Fruit fly (Drosophila melanogaster) whole organism, embryonic: ENCODE measurements around the gene ATP7.

Experiments used
- Atf-2 ChIP-seq: fragments of 200-800 bp; sonication (Bioruptor generic); optimal IDR thresholded peaks from 2 replicates; lab custom pipeline; 2016; ENCODE audit warnings: missing biosample characterization, missing genetic modification characterization
- CG10654 ChIP-seq: fragments of 200-800 bp; sonication (Bioruptor generic); optimal IDR thresholded peaks from 2 replicates; lab custom pipeline; 2016; ENCODE audit warnings: missing biosample characterization, missing genetic modification characterization
- CG11504 ChIP-seq: fragments of 200-800 bp; sonication (Bioruptor generic); optimal IDR thresholded peaks from 3 replicates; lab custom pipeline; 2019; ENCODE audit warnings: missing biosample characterization, mild to moderate bottlenecking, missing genetic modification characterization, moderate library complexity
- CG11560 ChIP-seq: fragments of 200-800 bp; sonication (Bioruptor generic); IDR thresholded peaks from 3 replicates; pipeline ENCODE4 v1.3.6; 2022; ENCODE audit warnings: missing biosample characterization, missing genetic modification characterization
- CG12155 ChIP-seq: fragments of 200-800 bp; sonication (Bioruptor generic); optimal IDR thresholded peaks from 3 replicates; lab custom pipeline; 2016; ENCODE audit warnings: missing biosample characterization, missing genetic modification characterization
- CG18764 ChIP-seq: fragments of 200-800 bp; sonication (Bioruptor generic); optimal IDR thresholded peaks from 3 replicates; lab custom pipeline; 2016; ENCODE audit warnings: missing biosample characterization, missing genetic modification characterization
- CG2199 ChIP-seq: fragments of 200-800 bp; sonication (Bioruptor generic); IDR thresholded peaks from 3 replicates; pipeline ENCODE4 v1.3.6; 2022; ENCODE audit warnings: missing biosample characterization, missing genetic modification characterization
- CG31365 ChIP-seq: fragments of 200-800 bp; sonication (Bioruptor generic); optimal IDR thresholded peaks from 2 replicates; lab custom pipeline; 2018; ENCODE audit warnings: missing biosample characterization, mild to moderate bottlenecking, missing genetic modification characterization
- CG31441 ChIP-seq: fragments of 200-800 bp; sonication (Bioruptor generic); IDR thresholded peaks from 2 replicates; pipeline ENCODE4 v1.3.6; 2022; ENCODE audit warnings: missing biosample characterization, missing genetic modification characterization
- CG34422 ChIP-seq: fragments of 200-800 bp; sonication (Bioruptor generic); IDR thresholded peaks from 3 replicates; pipeline ENCODE4 v1.3.6; 2022; ENCODE audit warnings: missing biosample characterization, missing genetic modification characterization
- CG42726 ChIP-seq: fragments of 200-800 bp; sonication (Bioruptor generic); IDR thresholded peaks from 2 replicates; pipeline ENCODE4 v1.3.6; 2022; ENCODE audit warnings: missing biosample characterization, missing genetic modification characterization; ENCODE audit not compliant: partially characterized antibody
- CG4730 ChIP-seq: fragments of 200-800 bp; sonication (Bioruptor generic); IDR thresholded peaks from 2 replicates; pipeline ENCODE4 v1.3.6; 2022; ENCODE audit warnings: missing biosample characterization, missing genetic modification characterization
- CG6654 ChIP-seq: fragments of 200-800 bp; sonication (Bioruptor generic); optimal IDR thresholded peaks from 2 replicates; lab custom pipeline; 2017; ENCODE audit warnings: missing biosample characterization, mild to moderate bottlenecking, missing genetic modification characterization
- CG7271 ChIP-seq: fragments of 200-800 bp; sonication (Bioruptor generic); optimal IDR thresholded peaks from 2 replicates; lab custom pipeline; 2018; ENCODE audit warnings: missing biosample characterization, mild to moderate bottlenecking, missing genetic modification characterization, moderate library complexity
- CG7745 ChIP-seq: fragments of 200-800 bp; sonication (Bioruptor generic); optimal IDR thresholded peaks from 2 replicates; lab custom pipeline; 2018; ENCODE audit warnings: missing biosample characterization, mild to moderate bottlenecking, missing genetic modification characterization, moderate library complexity
- CG7839 ChIP-seq: fragments of 200-800 bp; sonication (Bioruptor generic); optimal IDR thresholded peaks from 3 replicates; lab custom pipeline; 2018; ENCODE audit warnings: missing biosample characterization, mild to moderate bottlenecking, missing genetic modification characterization, moderate library complexity
- CG9797 ChIP-seq: fragments of 200-800 bp; sonication (Bioruptor generic); optimal IDR thresholded peaks from 3 replicates; lab custom pipeline; 2018; ENCODE audit warnings: missing biosample characterization, mild to moderate bottlenecking, missing genetic modification characterization
- D ChIP-seq, 2 experiments: fragments of 200-800 bp in 1 of 2; fragments of >200 bp in 1 of 2; sonication (Bioruptor generic) in 1 of 2; optimal IDR thresholded peaks; 2 replicates in 1 of 2; 3 replicates in 1 of 2; lab custom pipeline; 2017; ENCODE audit warnings: mild to moderate bottlenecking in 1 of 2, missing biosample characterization in 1 of 2, missing genetic modification characterization in 1 of 2, missing genetic modification reagents in 1 of 2
- Dip2 ChIP-seq: fragments of 200-800 bp; sonication (Bioruptor generic); IDR thresholded peaks from 2 replicates; pipeline ENCODE4 v1.3.6; 2022; ENCODE audit warnings: missing biosample characterization, missing genetic modification characterization
- Fer2 ChIP-seq: fragments of 200-800 bp; sonication (Bioruptor generic); optimal IDR thresholded peaks from 2 replicates; lab custom pipeline; 2018; ENCODE audit warnings: missing biosample characterization, mild to moderate bottlenecking, missing genetic modification characterization, moderate library complexity
- Hsf ChIP-seq: fragments of 200-800 bp; sonication (Bioruptor generic); optimal IDR thresholded peaks from 3 replicates; lab custom pipeline; 2016; ENCODE audit warnings: missing biosample characterization, missing genetic modification characterization
- Med ChIP-seq: fragments of 200-800 bp; sonication (Bioruptor generic); peaks from one replicate; lab custom pipeline; 2016; ENCODE audit warnings: missing biosample characterization, missing genetic modification characterization, mild to moderate bottlenecking, inconsistent platforms, moderate library complexity
- NC2α ChIP-seq: fragments of 200-800 bp; sonication (Bioruptor generic); optimal IDR thresholded peaks from 2 replicates; lab custom pipeline; 2016; ENCODE audit warnings: missing biosample characterization, missing genetic modification characterization
- NC2β ChIP-seq: fragments of 200-800 bp; sonication (Bioruptor generic); optimal IDR thresholded peaks from 2 replicates; lab custom pipeline; 2016; ENCODE audit warnings: missing biosample characterization, missing genetic modification characterization
- Oli ChIP-seq: fragments of 200-800 bp; sonication (Bioruptor generic); optimal IDR thresholded peaks from 2 replicates; lab custom pipeline; 2018; ENCODE audit warnings: missing biosample characterization, mild to moderate bottlenecking, missing genetic modification characterization, moderate library complexity
- Sox100B ChIP-seq: fragments of 200-800 bp; sonication (Bioruptor generic); optimal IDR thresholded peaks from 3 replicates; lab custom pipeline; 2018; ENCODE audit warnings: missing biosample characterization, mild to moderate bottlenecking, missing genetic modification characterization
- ash1 ChIP-seq: fragments of 200-800 bp; sonication (Bioruptor generic); optimal IDR thresholded peaks from 2 replicates; lab custom pipeline; 2018; ENCODE audit warnings: missing biosample characterization, mild to moderate bottlenecking, missing genetic modification characterization
- dati ChIP-seq: fragments of 200-800 bp; sonication (Bioruptor generic); IDR thresholded peaks from 2 replicates; pipeline ENCODE4 v1.3.6; 2022; ENCODE audit warnings: missing biosample characterization, missing genetic modification characterization
- dmrt11E ChIP-seq: fragments of 200-800 bp; sonication (Bioruptor generic); optimal IDR thresholded peaks from 3 replicates; lab custom pipeline; 2018; ENCODE audit warnings: missing biosample characterization, mild to moderate bottlenecking, missing genetic modification characterization, moderate library complexity
- ems ChIP-seq: fragments of 200-800 bp; sonication (Bioruptor generic); optimal IDR thresholded peaks from 3 replicates; lab custom pipeline; 2016; ENCODE audit warnings: missing biosample characterization, missing genetic modification characterization
- eyg ChIP-seq: fragments of 200-800 bp; sonication (Bioruptor generic); optimal IDR thresholded peaks from 3 replicates; lab custom pipeline; 2016; ENCODE audit warnings: missing biosample characterization, missing genetic modification characterization
- fd96Cb ChIP-seq: fragments of 200-800 bp; sonication (Bioruptor generic); optimal IDR thresholded peaks from 2 replicates; lab custom pipeline; 2018; ENCODE audit warnings: missing biosample characterization, mild to moderate bottlenecking, missing genetic modification characterization, moderate library complexity
- ftz-f1 ChIP-seq: fragments of 200-800 bp; sonication (Bioruptor generic); optimal IDR thresholded peaks from 2 replicates; lab custom pipeline; 2016; ENCODE audit warnings: missing biosample characterization, missing genetic modification characterization
- gem ChIP-seq: fragments of 200-800 bp; sonication (Bioruptor generic); optimal IDR thresholded peaks from 2 replicates; lab custom pipeline; 2019; ENCODE audit warnings: missing biosample characterization, mild to moderate bottlenecking, missing genetic modification characterization, moderate library complexity
- her ChIP-seq: fragments of 200-800 bp; sonication (Bioruptor generic); optimal IDR thresholded peaks from 2 replicates; lab custom pipeline; 2016; ENCODE audit warnings: missing biosample characterization, missing genetic modification characterization
- nerfin-1 ChIP-seq: fragments of 200-800 bp; sonication (Bioruptor generic); optimal IDR thresholded peaks from 3 replicates; lab custom pipeline; 2019; ENCODE audit warnings: missing biosample characterization, mild to moderate bottlenecking, missing genetic modification characterization, moderate library complexity
- nerfin-2 ChIP-seq: fragments of 200-800 bp; sonication (Bioruptor generic); IDR thresholded peaks from 2 replicates; pipeline ENCODE4 v1.3.6; 2022; ENCODE audit warnings: missing biosample characterization, missing genetic modification characterization; ENCODE audit not compliant: partially characterized antibody
- pb ChIP-seq: fragments of 200-800 bp; sonication (Bioruptor generic); optimal IDR thresholded peaks from 3 replicates; lab custom pipeline; 2016; ENCODE audit warnings: missing biosample characterization, missing genetic modification characterization
- pum ChIP-seq: fragments of 200-800 bp; sonication (Bioruptor generic); optimal IDR thresholded peaks from 2 replicates; lab custom pipeline; 2016; ENCODE audit warnings: missing biosample characterization, missing genetic modification characterization
- salm ChIP-seq: fragments of 200-800 bp; sonication (Bioruptor generic); optimal IDR thresholded peaks from 2 replicates; lab custom pipeline; 2018; ENCODE audit warnings: missing biosample characterization, mild to moderate bottlenecking, missing genetic modification characterization
- schlank ChIP-seq: fragments of 200-800 bp; sonication (Bioruptor generic); optimal IDR thresholded peaks from 2 replicates; lab custom pipeline; 2018; ENCODE audit warnings: missing biosample characterization, mild to moderate bottlenecking, missing genetic modification characterization
- tll ChIP-seq, 2 experiments: fragments of 200-800 bp in 1 of 2; fragments of >200 bp in 1 of 2; sonication (Bioruptor generic) in 1 of 2; optimal IDR thresholded peaks; 2 replicates each; lab custom pipeline; 2017 to 2019; ENCODE audit warnings: missing biosample characterization in 2 of 2, missing genetic modification characterization in 2 of 2, mild to moderate bottlenecking in 1 of 2, moderate library complexity in 1 of 2
- tup ChIP-seq: fragments of 200-800 bp; sonication (Bioruptor generic); optimal IDR thresholded peaks from 2 replicates; lab custom pipeline; 2016; ENCODE audit warnings: missing biosample characterization, mild to moderate bottlenecking, missing genetic modification characterization, moderate library complexity
- twi ChIP-seq: fragments of 200-800 bp; optimal IDR thresholded peaks from 2 replicates; lab custom pipeline; 2019; ENCODE audit warnings: missing biosample characterization, mild to moderate bottlenecking, missing genetic modification characterization, moderate library complexity
- unc-4 ChIP-seq: fragments of 200-800 bp; sonication (Bioruptor generic); IDR thresholded peaks from 2 replicates; pipeline ENCODE4 v1.3.6; 2022; ENCODE audit warnings: missing biosample characterization, missing genetic modification characterization; ENCODE audit not compliant: partially characterized antibody
- usp ChIP-seq: fragments of >200 bp; optimal IDR thresholded peaks from 2 replicates; lab custom pipeline; 2017; ENCODE audit warnings: missing biosample characterization, missing genetic modification characterization
- vnd ChIP-seq: fragments of 200-800 bp; sonication (Bioruptor generic); IDR thresholded peaks from 3 replicates; pipeline ENCODE4 v1.3.6; 2022; ENCODE audit warnings: missing biosample characterization, missing genetic modification characterization; ENCODE audit not compliant: partially characterized antibody
- z ChIP-seq: fragments of 200-800 bp; sonication (Bioruptor generic); IDR thresholded peaks from 3 replicates; pipeline ENCODE4 v1.3.6; 2022; ENCODE audit warnings: missing biosample characterization, missing genetic modification characterization
- zen ChIP-seq: fragments of 200-800 bp; sonication (Bioruptor generic); optimal IDR thresholded peaks from 3 replicates; lab custom pipeline; 2018; ENCODE audit warnings: missing biosample characterization, mild to moderate bottlenecking, missing genetic modification characterization, moderate library complexity

ATP7 gene

DNA sequence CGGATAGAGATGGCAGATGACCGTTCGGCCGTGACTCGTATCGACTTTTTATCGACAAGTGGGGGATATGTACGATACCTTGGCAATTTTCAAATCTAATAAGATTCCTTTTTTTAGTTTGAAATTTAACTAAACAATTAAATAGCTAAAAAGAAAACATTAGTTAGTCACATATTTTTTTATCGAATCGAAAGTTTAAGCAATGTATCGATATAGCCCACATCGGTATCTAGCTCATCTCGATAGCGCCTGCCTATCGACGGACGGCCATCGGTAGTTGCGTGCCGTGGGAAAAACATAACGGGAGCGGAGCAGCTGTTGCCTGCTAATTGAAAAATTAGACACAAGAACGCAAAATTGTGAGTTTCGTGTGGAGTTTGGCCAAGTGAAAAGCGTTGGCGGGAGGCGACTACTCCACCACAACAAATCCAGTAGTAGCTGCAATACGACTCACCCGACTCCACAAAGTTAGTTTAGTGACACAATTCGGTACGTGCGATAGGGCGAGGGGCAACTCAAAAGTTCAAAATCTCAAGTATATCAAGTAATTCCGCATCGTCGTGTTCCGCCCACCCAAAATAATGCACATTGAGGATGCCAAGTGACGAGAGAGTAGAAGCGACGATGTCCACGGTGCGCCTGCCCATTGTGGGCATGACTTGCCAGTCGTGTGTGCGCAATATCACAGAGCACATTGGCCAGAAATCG, at the start of gene ATP7, which contains the start of gene CG10347 (continued):
- TF ChIP-seq zen (tag; lab: Kevin White, UChicago) (no peak), gem (tag; lab: Kevin White, UChicago) (peak; percentile 49), Hsf (peak; percentile 39), NC2α (GFP tag; lab: Kevin White, UChicago) (no peak), ftz-f1 (GFP tag; lab: Kevin White, UChicago) (no peak), CG11504 (peak; percentile 21), z (GFP tag; lab: Robert Waterston, UW) (no peak), CG31441 (0 out of 2 replicates have a peak, but pooled peaks have one; percentile 21), Med (GFP tag; lab: Kevin White, UChicago) (peak; percentile 86), usp (GFP tag; lab: Kevin White, UChicago) (no peak), fd96Cb (tag; lab: Kevin White, UChicago) (no peak), CG6654 (GFP tag; lab: Kevin White, UChicago) (no peak), vnd (GFP tag; lab: Robert Waterston, UW) (peak; percentile 85), CG2199 (GFP tag; lab: Robert Waterston, UW) (no peak), CG4730 (GFP tag; lab: Robert Waterston, UW) (no peak), eyg (GFP tag; lab: Kevin White, UChicago) (no peak), dati (GFP tag; lab: Robert Waterston, UW) (no peak), her (no peak), CG34422 (GFP tag; lab: Robert Waterston, UW) (peak; percentile 17; the same call in 1 of the 3 replicates), CG7271 (tag; lab: Kevin White, UChicago) (no peak), Sox100B (GFP tag; lab: Kevin White, UChicago) (no peak), Atf-2 (GFP tag; lab: Kevin White, UChicago) (no peak), unc-4 (GFP tag; lab: Robert Waterston, UW) (peak; percentile 93), CG31365 (tag; lab: Kevin White, UChicago) (no peak), nerfin-2 (GFP tag; lab: Robert Waterston, UW) (peak; percentile 87), dmrt11E (tag; lab: Kevin White, UChicago) (no peak), CG7839 (tag; lab: Kevin White, UChicago) (peak; percentile 26), nerfin-1 (tag; lab: Kevin White, UChicago) (peak; percentile 11), schlank (tag; lab: Kevin White, UChicago) (no peak), twi (tag; lab: Kevin White, UChicago) (no peak), CG18764 (GFP tag; lab: Kevin White, UChicago) (no peak), Oli (no peak), D (optimal IDR thresholded peaks at IDR 0.05; lab: Kevin White, UChicago) (no peak), D (GFP tag; optimal IDR thresholded peaks at IDR 0.05; lab: Kevin White, UChicago) (no peak), ash1 (GFP tag; lab: Kevin White, UChicago) (no peak), CG9797 (peak; percentile 23), CG12155 (GFP tag; lab: Kevin White, UChicago) (peak; percentile 19), ems (peak; percentile 40), tup (GFP tag; lab: Kevin White, UChicago) (no peak), CG10654 (GFP tag; lab: Kevin White, UChicago) (no peak), tll (GFP tag; optimal IDR thresholded peaks at IDR 0.05; lab: Kevin White, UChicago) (no peak), CG42726 (peak; percentile 82), Dip2 (GFP tag; lab: Robert Waterston, UW) (no peak), Fer2 (tag; lab: Kevin White, UChicago) (no peak), pum (GFP tag; lab: Kevin White, UChicago) (no peak), salm (tag; lab: Kevin White, UChicago) (no peak), CG7745 (no peak), CG11560 (tag; lab: Robert Waterston, UW) (no peak), pb (GFP tag; lab: Kevin White, UChicago) (no peak), NC2β (peak; percentile 51)
